Fruit fly (Drosophila melanogaster) whole organism, prepupa: ENCODE results near the gene Rap1.

Source experiments
- CG1621 ChIP-seq: fragments of 200-800 bp; sonication (Bioruptor generic); optimal IDR thresholded peaks from 3 replicates; lab custom pipeline; 2018; ENCODE audit warnings: missing biosample characterization, mild to moderate bottlenecking, missing genetic modification characterization
- CG6792 ChIP-seq: fragments of 200-800 bp; sonication (Bioruptor generic); optimal IDR thresholded peaks from 3 replicates; lab custom pipeline; 2016; ENCODE audit warnings: missing biosample characterization, missing genetic modification characterization
- CG6854 ChIP-seq: fragments of 200-800 bp; sonication (Bioruptor generic); optimal IDR thresholded peaks from 2 replicates; lab custom pipeline; 2017; ENCODE audit warnings: missing biosample characterization, mild to moderate bottlenecking, missing genetic modification characterization
- CG8632 ChIP-seq: fragments of 200-800 bp; sonication (Bioruptor generic); optimal IDR thresholded peaks from 3 replicates; lab custom pipeline; 2016; ENCODE audit warnings: missing biosample characterization, missing genetic modification characterization
- Hr38 ChIP-seq: sonication (Bioruptor generic); optimal IDR thresholded peaks from 2 replicates; lab custom pipeline; 2016; ENCODE audit warnings: missing biosample characterization, missing genetic modification characterization
- OdsH ChIP-seq: fragments of 200-800 bp; sonication (Bioruptor generic); optimal IDR thresholded peaks from 3 replicates; lab custom pipeline; 2016; ENCODE audit warnings: missing biosample characterization, missing genetic modification characterization
- Sox102F ChIP-seq: fragments of 200-800 bp; sonication (Bioruptor generic); optimal IDR thresholded peaks from 2 replicates; lab custom pipeline; 2016; ENCODE audit warnings: missing biosample characterization, mild to moderate bottlenecking, missing genetic modification characterization
- Sox14 ChIP-seq: fragments of 200-800 bp; sonication (Bioruptor generic); optimal IDR thresholded peaks from 3 replicates; lab custom pipeline; 2016; ENCODE audit warnings: missing biosample characterization, missing genetic modification characterization
- fd85E ChIP-seq: fragments of 200-800 bp; sonication (Bioruptor generic); optimal IDR thresholded peaks from 3 replicates; lab custom pipeline; 2016; ENCODE audit warnings: missing biosample characterization, missing genetic modification characterization
- lz ChIP-seq: fragments of 200-800 bp; sonication (Bioruptor generic); optimal IDR thresholded peaks from 3 replicates; lab custom pipeline; 2016; ENCODE audit warnings: missing biosample characterization, missing genetic modification characterization
- svp ChIP-seq: fragments of 200-800 bp; sonication (Bioruptor generic); peaks from one replicate; lab custom pipeline; 2016; ENCODE audit warnings: missing biosample characterization, missing genetic modification characterization

- no peak for TF ChIP-seq CG6792 (GFP tag; lab: Kevin White, UChicago)
- no peak for TF ChIP-seq lz (GFP tag; lab: Kevin White, UChicago)
- TF ChIP-seq OdsH (GFP tag; lab: Kevin White, UChicago), result no peak
- no peak for TF ChIP-seq svp (GFP tag; lab: Kevin White, UChicago)
- no peak for TF ChIP-seq CG1621
- no peak for TF ChIP-seq Sox14 (GFP tag; lab: Kevin White, UChicago)
- TF ChIP-seq Hr38 (GFP tag; lab: Kevin White, UChicago), result no peak
- no peak for TF ChIP-seq CG8632
- TF ChIP-seq Sox102F (GFP tag; lab: Kevin White, UChicago), result no peak
- no peak for TF ChIP-seq CG6854
- TF ChIP-seq fd85E (GFP tag; lab: Kevin White, UChicago), result no peak
Measured at dm6 chr3L:1904440-1904839, 42.4 kb upstream of the Rap1 start.
